Fruit fly (Drosophila melanogaster): ENCODE measurements around the gene CG31089.

Gene CG31089

DNA sequence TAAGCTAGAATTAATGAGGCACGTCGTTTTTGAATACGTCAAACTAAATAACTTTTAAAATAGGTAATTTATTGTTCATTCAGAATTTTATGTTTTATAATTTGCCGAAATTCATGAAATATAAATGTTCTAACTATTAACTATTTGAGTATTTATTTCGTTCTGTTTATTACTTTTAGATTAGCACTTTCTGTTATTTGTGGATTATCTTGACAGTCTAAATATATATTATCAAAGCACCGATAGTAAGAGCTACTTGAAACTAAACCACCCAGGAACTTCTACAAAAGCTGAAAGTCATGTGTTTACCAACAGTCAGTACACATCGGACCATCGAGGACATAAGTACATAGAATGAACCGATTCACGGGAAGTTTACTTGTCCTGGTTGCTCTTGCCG is at the start of gene CG31089:
Gene CG31089 (plus strand): TSS at position 301 of the 400 bp plus-strand sequence.
- TF ChIP-seq CG17801 (GFP tag; optimal IDR thresholded peaks at IDR 0.05; ENCODE audit: partially characterized antibody): no peak

DNA sequence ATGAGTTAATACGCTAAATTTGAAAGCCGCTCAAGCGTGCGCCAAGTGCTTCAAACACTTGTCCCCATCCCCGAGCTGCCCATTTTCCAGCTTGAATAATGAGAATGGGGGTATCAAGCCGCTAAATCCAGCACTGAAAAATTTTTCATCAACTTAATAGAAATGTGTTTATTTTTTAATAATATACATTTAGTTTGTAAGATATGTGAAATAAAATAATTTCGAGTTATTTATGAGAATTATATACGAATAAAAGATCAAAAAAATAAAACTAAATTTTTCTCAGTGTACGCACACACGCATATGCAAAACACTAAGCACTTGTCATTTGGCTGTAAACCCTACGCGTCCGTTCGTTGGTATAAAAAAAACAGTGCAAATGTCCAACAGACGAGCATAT is 47.6 kb upstream of the CG31089 start:
- TF ChIP-seq CG17801 (GFP tag; optimal IDR thresholded peaks at IDR 0.05; ENCODE audit: partially characterized antibody): no peak

DNA sequence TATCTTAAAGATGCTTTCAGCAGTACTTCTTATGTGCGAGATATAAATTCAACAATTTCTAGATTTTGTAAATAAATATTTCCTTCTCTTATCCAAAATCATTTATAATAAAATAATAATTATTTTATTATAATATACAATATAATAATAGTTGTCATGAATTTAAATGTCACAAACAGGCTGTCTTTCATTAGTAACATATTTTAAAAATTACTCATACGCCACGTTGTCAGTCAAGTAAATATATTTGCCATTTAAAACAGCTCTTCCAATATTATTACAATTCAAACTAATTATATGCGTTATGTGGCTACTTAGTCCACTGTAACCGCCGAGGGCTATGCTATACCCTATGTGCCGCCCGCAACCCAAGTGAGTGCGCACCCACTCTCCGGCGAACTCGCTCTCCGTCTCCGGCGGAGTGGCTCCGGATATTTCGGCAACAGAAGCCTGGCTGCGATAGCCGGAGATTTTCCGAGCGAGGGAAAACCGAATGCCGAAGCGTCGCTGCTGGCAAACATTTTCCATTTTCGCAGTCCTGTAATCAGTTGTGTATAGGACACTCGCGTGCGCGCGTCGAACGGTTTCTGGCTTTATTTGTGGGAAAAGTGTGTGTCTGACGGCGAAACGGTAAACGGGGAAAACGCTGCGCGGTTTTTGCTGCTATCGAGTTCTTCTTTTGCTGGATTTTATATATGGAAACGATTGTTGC is 46.7 kb upstream of the CG31089 start, which contains the start of gene CG5890:
Gene CG5890 (plus strand): TSS at position 561 of the 712 bp plus-strand sequence.
- no peak for TF ChIP-seq CG17801 (GFP tag; optimal IDR thresholded peaks at IDR 0.05; ENCODE audit: partially characterized antibody)

dm6 chr3R:25870389-25870788 is 32.1 kb upstream of the CG31089 start:
- TF ChIP-seq CG17801 (GFP tag; optimal IDR thresholded peaks at IDR 0.05; ENCODE audit: partially characterized antibody): no peak

DNA sequence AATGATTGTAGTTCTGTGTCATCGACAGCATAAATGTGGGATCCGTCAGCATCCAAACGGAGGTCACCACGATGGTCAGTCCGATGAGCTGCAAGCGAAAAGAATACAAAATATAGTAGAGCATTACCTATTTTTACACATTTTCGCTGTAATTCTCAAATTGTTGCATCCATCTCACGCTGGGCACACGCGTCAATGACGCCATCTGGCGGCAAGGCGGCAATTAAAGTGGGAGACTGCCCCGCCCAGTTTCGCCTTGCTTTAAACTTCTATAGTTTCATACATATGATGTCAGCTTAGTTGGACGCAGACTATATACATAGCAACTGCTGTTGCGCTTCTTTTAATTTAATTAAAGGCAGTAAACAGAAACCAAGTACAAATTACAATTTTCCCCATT is 25.8 kb upstream of the CG31089 start:
- no peak for TF ChIP-seq CG17801 (GFP tag; optimal IDR thresholded peaks at IDR 0.05; ENCODE audit: partially characterized antibody)

DNA sequence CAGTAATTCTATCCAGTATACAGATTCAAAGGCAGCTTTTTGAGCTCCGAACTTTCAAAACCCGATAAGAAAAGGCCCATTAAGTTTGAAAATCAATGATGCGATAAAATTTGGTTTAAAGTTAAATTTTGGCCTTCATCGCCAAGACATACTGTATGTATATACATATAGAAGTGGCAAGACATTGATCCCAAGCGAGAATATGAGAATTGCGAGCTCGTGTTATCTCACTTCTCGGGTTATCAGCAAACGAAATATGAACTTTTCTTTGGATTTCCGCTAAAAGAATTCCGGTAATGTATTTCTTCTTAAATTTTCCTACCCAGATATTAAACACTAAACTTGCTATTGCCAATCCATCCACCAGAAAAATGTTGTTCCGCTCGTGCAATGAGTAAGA is 25.4 kb upstream of the CG31089 start:
- TF ChIP-seq CG17801 (GFP tag; optimal IDR thresholded peaks at IDR 0.05; ENCODE audit: partially characterized antibody): no peak

dm6 chr3R:25879324-25879766 is 23.1 kb upstream of the CG31089 start:
- TF ChIP-seq CG17801 (GFP tag; optimal IDR thresholded peaks at IDR 0.05; ENCODE audit: partially characterized antibody): no peak

dm6 chr3R:25880198-25880970 is 22.1 kb upstream of the CG31089 start:
- TF ChIP-seq CG17801 (GFP tag; optimal IDR thresholded peaks at IDR 0.05; ENCODE audit: partially characterized antibody): peak; percentile 4

- no peak for TF ChIP-seq CG17801 (GFP tag; optimal IDR thresholded peaks at IDR 0.05; ENCODE audit: partially characterized antibody)
Measured at dm6 chr3R:25880971-25881809, 21.3 kb upstream of the CG31089 start, which contains the start of gene Tsp96F. TSS of gene Tsp96F (minus strand) at chr3R:25881427.

- no peak for TF ChIP-seq CG17801 (GFP tag; optimal IDR thresholded peaks at IDR 0.05; ENCODE audit: partially characterized antibody)
Measured at dm6 chr3R:25881915-25882314, 20.5 kb upstream of the CG31089 start, which contains the start of gene SppL. TSS of gene SppL (plus strand) at chr3R:25881984.

dm6 chr3R:25882606-25883266 is 19.7 kb upstream of the CG31089 start:
- TF ChIP-seq CG17801 (GFP tag; optimal IDR thresholded peaks at IDR 0.05; ENCODE audit: partially characterized antibody): peak; percentile 61

- TF ChIP-seq CG17801 (GFP tag; optimal IDR thresholded peaks at IDR 0.05; ENCODE audit: partially characterized antibody): no peak
Measured at dm6 chr3R:25883877-25884276, 18.6 kb upstream of the CG31089 start.

DNA sequence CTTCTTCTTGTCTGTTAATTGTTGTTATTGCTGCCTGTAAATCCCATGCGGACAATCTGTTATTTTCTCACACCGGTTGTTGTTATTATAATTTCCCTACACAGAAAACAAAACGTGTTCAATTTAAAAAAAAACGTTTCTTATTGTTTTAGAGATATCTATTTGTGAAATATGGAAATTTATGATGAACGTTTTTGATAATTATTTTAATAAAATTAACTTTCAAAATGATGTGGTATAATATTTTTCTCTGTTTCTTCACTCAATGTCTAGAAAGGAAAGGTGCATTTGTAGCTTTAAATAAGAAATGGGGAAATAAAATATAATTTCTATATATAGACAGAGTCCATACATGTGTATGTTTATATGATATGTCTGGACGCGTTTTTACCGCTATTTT is 18.1 kb upstream of the CG31089 start:
- peak; percentile 21 for TF ChIP-seq CG17801 (GFP tag; optimal IDR thresholded peaks at IDR 0.05; ENCODE audit: partially characterized antibody)

DNA sequence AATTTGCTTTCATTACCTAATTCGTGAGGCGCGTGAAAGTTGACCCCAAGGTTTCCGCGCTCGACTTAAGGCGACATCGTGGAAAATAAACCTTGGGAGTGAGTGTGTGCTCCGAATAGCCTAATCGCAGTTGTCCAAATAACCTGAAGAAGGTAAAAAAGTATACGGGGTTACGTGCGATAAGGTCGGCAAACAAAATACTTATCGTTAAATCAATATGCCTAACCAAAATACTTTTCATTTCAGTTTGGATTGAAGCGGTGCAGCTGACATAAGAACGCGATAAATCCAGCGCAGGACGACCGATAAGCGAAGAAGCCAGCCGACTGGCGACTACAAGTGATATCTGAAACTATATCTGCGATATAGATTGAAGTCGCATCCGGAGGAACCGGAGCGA is 17.3 kb upstream of the CG31089 start:
- no peak for TF ChIP-seq CG17801 (GFP tag; optimal IDR thresholded peaks at IDR 0.05; ENCODE audit: partially characterized antibody)
